Fruit fly (Drosophila melanogaster) whole organism, larva: ENCODE data around the gene tplus3a.

ENCODE experiments used
- noc ChIP-seq: fragments of 200-800 bp; sonication (Bioruptor generic); optimal IDR thresholded peaks from 3 replicates; lab custom pipeline; 2019; ENCODE audit warnings: missing biosample characterization, mild to moderate bottlenecking, missing genetic modification characterization, moderate library complexity

The tplus3a gene

DNA sequence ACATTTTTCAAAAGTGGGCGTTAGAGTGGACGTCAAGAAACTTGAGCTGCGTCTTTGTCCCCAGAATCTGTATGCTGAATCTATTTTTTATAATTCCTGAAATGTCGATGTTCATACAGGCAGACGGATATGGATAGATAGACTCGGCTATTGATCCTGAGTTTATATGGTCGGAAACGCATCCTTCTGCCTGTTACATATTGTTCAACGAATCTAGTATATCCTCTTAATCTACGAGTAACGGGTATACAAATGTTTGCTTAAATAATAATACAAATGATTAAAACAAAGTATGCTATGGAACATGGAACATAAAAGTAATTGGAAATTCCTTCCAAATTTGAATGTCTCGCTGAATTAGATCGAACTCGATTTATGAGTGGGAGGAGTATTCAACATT lies at the start of gene tplus3a:
Gene tplus3a (plus strand): TSS at position 301 of the 400 bp plus-strand sequence.
- no peak for TF ChIP-seq noc (tag; lab: Kevin White, UChicago)

DNA sequence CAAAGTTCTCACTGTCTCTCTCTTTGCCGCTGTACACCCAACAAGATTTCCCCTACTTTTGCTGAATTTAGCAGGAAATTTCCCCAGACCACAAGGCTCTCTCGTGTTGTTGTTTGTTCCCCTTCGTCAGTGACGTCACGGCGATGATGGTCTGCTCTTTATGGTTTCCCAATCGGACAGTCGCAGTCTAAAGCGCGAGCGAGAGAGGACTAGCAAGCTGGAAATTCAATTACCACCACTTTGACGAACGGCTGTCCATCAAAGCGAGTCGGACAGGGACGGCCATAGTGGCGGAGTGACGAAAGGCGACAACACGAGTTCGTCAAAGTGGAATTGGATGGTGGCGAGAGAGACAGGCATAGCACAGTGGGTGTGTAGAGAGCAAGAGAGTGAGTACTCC lies 46.6 kb upstream of the tplus3a start:
- TF ChIP-seq noc (tag; lab: Kevin White, UChicago) = no peak

dm6 chr2L:22036877-22037276 lies 34.1 kb upstream of the tplus3a start:
- TF ChIP-seq noc (tag; lab: Kevin White, UChicago) = no peak

DNA sequence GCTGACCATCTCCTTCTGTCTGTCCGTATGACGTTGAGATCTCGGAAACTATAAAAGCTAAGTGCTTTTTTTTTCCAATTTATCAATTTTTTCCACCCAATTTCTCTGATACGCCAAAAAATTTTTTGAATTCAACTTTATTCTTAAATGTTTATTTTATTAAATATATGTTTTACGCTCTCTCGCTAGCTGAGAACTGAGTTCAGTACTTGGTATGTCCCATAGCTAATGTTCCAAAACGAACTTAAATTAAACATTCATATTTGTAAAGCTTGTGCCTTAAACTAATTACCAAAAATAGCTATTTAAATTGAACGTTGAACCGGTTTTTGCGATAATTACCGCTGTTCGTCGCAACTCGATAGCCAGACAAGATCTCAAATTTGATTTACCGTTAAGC lies 33.4 kb upstream of the tplus3a start, which contains the start of gene Grl40a:
Gene Grl40a (plus strand): TSS at position 301 of the 400 bp plus-strand sequence.
- no peak for TF ChIP-seq noc (tag; lab: Kevin White, UChicago)

DNA sequence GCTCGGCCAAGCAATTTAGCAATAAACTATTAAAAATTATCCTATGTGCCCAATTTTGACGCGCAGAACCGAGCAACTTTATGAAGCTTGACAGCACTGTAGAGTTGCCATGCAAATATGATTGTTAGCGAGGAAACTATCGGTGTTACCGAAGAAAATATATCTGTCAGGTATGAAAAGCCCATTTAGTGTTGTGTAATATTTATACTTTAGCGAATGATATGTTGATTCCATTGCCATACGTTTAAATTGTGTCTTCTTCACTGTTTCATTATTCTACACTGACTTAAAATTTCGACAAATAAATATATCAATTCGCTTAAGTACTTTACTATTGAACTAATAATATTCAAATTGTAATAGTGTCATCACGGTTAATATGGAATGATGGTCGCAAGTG lies 27.2 kb upstream of the tplus3a start, which contains the start of gene CG31601:
Gene CG31601 (minus strand): TSS at position 101 of the 400 bp plus-strand sequence.
- no peak for TF ChIP-seq noc (tag; lab: Kevin White, UChicago)

DNA sequence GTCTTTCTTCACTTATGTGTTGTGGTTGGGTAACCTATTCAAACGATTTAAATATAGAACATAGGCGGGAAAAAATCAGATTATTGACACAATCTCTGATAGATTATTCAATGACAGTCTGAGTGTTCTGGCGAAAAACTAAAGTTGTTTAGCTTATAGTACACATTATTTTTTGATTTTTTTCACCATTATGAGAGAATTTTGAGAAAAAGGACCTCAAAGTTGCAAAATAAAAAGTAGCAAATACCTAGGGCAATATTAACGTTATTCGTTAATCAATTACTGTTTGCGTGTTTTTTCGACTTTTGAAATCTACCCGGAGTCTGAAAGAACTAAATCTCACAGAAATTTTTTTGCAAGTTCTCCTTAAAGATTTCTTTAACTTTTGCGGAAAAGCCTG lies 16.7 kb upstream of the tplus3a start, which contains the start of gene CG34173:
Gene CG34173 (minus strand): TSS at position 101 of the 400 bp plus-strand sequence.
- no peak for TF ChIP-seq noc (tag; lab: Kevin White, UChicago)

DNA sequence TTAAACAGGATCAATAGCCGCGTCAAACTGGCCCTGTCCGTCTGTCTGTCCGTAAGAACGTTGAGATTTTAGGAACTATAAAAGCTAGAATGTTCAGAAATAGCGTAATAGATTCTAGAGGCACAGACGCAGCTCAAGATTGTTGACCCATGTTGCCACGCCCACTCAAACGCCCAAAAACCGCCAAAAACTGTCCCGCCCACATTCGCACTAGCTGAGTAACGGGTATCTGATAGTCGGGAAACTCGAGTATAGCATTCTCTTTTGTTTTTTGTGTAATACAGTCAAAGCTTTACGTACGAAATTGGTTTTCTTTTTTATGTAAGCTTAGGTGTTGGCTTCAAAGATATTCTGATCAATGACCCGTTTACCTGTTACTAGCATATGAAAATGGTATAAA lies 11.1 kb upstream of the tplus3a start:
- TF ChIP-seq noc (tag; lab: Kevin White, UChicago) = no peak

DNA sequence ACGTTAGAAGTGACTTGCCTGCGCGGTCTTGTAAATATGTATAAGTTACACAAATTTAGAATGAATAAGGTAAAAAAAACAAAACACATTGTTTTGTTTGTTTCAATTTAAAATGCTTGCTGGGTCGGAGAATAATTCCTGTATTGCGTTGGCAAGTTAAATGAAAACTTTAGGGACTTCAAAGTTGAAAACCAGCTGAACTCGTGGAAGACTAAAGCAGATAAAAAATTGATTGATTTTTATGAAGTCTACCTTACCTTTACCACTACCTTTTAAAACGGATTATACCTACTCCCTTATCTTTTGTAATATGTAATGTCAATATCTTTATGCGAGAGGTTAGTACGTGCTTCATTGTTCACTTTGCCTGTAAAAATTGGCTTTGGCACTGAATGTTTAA lies 5.7 kb upstream of the tplus3a start, which contains the start of gene CG42597:
Gene CG42597 (minus strand): TSS at position 101 of the 400 bp plus-strand sequence.
- TF ChIP-seq noc (tag; lab: Kevin White, UChicago) = no peak

dm6 chr2L:22079332-22079731 lies 8.4 kb downstream of the tplus3a start, which contains the start of gene ttm3:
Gene ttm3, plus strand, starts transcription at chr2L:22079632.
- no peak for TF ChIP-seq noc (tag; lab: Kevin White, UChicago)

DNA sequence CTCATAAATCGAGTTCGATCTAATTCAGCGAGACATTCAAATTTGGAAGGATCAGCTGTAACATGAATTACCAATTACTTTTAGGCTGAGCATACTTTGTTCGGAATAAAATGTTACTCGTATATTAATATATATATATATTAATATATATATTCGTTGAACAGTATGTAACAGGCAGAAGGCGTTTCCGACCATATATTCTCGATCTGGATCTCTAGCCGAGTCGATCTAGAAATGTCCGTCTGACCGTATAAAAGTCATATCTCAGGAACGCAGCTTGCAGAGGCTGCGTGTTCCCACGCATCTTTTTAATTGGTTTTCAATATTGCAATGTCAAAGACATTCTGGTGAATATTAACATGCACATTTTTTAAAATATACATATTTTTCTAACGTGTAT lies 33.4 kb downstream of the tplus3a start, which contains the start of gene tplus3b:
Gene tplus3b (minus strand): TSS at position 101 of the 400 bp plus-strand sequence.
- no peak for TF ChIP-seq noc (tag; lab: Kevin White, UChicago)

DNA sequence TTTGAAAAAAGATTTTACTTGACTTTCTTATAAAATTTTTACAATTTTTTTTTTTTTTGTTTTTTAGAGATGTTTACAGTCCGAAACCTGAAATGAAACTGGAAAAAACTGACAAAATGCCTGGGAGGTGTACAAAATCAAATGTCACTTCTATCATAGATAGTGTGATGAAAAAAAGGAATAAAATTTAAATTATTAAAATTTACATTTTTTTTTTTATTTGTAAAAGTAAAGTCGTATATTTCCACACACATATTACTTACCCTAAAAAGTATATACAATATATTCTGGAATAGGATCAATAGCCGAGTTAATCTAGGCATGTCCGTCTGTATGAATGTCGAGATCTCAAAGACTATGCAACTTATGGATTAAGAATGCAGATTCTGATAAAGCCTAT lies 34.5 kb downstream of the tplus3a start, which contains the start of gene CG15219:
Gene CG15219 (minus strand): TSS at position 101 of the 400 bp plus-strand sequence.
- no peak for TF ChIP-seq noc (tag; lab: Kevin White, UChicago)

- no peak for TF ChIP-seq noc (tag; lab: Kevin White, UChicago)
These were observed 36.3 kb downstream of the tplus3a start, which contains the start of gene CG10834 for dm6 chr2L:22107204-22107603. Gene CG10834, minus strand, starts transcription at chr2L:22107304.

DNA sequence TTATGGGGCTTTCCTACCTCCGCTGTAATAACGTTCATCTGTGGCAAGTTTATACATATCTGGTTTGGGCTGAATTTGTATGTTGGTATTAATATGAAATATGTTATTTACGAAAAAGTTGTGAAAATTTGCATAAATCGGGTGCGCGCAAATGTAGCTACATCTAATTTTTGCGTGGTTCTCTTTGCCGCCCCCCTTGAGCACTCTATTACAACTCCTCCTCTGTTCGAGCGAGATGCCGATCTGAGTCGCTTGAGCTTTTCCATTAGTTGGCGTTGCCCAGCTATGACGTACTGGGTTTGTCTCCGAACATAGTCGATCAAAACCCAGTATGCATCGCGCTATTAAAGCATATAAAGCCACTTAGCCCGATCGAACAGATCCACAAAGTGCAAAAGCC lies 37.7 kb downstream of the tplus3a start, which contains the start of gene CG6675:
Gene CG6675 (plus strand): TSS at position 301 of the 400 bp plus-strand sequence.
- no peak for TF ChIP-seq noc (tag; lab: Kevin White, UChicago)

dm6 chr2L:22120871-22121388 lies 50.0 kb downstream of the tplus3a start, which contains the start of gene CG3651:
Gene CG3651, plus strand, starts transcription at chr2L:22121338.
- TF ChIP-seq noc (tag; lab: Kevin White, UChicago) = no peak

DNA sequence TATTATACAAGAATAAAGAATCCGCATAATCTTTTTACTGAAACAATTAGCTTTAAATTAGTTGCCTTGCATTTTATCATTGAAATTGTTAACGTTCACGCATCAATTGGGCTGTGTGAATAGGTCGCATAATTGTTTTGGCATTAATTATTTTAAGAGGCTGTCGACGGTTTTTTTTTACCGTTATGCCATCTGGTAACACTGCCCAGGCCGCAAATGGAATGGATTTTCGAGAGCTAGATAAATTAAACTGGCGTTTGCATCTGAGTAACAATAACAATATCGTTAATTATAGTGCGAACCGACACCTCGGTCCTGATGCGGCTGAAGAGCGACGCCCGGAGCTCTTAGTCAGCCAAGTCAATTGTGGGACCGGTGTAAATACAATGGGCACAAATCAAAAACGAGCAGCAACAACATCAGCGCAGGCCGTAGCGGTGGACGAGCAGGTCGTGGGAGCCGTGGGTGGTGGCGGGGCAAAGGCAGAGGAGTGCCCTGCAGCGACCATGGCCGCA lies 50.8 kb downstream of the tplus3a start:
- no peak for TF ChIP-seq noc (tag; lab: Kevin White, UChicago)
